Fruit fly (Drosophila melanogaster) whole organism, pupa: ENCODE data around the gene RluA-1.

Experiments used
- CG12605 ChIP-seq: fragments of 200-800 bp; sonication (Bioruptor generic); IDR thresholded peaks from 2 replicates; pipeline ENCODE4 v1.3.6; 2022; ENCODE audit warnings: missing biosample characterization, missing genetic modification characterization
- CG13204 ChIP-seq: fragments of 200-800 bp; sonication (Bioruptor generic); optimal IDR thresholded peaks from 2 replicates; lab custom pipeline; 2018; ENCODE audit warnings: missing biosample characterization, mild to moderate bottlenecking, missing genetic modification characterization, moderate library complexity
- CG17806 ChIP-seq: fragments of 200-800 bp; sonication (Bioruptor generic); optimal IDR thresholded peaks from 2 replicates; lab custom pipeline; 2018; ENCODE audit warnings: missing biosample characterization, mild to moderate bottlenecking, missing genetic modification characterization, moderate library complexity
- CG9948 ChIP-seq: fragments of 200-800 bp; sonication (Bioruptor generic); optimal IDR thresholded peaks from 2 replicates; lab custom pipeline; 2018; ENCODE audit warnings: missing biosample characterization, mild to moderate bottlenecking, missing genetic modification characterization, moderate library complexity
- fd96Ca ChIP-seq: fragments of 200-800 bp; sonication (Bioruptor generic); IDR thresholded peaks from 3 replicates; pipeline ENCODE4 v1.3.6; 2022; ENCODE audit warnings: missing biosample characterization, missing genetic modification characterization
- gl ChIP-seq: fragments of 200-800 bp; sonication (Bioruptor generic); optimal IDR thresholded peaks from 2 replicates; lab custom pipeline; 2018; ENCODE audit warnings: missing biosample characterization, mild to moderate bottlenecking, missing genetic modification characterization

DNA sequence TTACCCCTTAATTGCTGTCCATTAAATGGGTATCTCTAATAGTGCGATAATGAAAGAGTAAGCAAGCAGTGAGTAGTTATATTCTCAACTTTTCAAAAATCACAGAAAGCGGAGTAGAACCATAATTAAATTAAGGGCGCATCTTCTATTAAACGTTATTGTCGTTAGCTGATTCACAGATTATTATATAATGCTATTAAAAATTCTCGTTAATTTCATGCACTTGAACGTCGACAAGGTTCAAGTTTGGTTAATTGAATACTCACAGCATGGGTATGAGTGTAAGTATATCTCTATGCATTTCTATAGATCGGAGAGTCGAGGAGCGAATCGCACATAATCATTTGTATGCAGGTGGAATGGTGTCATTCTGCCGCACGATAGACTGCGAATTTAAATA is 36.7 kb upstream of the RluA-1 start:
- TF ChIP-seq CG17806 (tag; lab: Kevin White, UChicago): no peak
- no peak for TF ChIP-seq gl (tag; lab: Kevin White, UChicago)
- TF ChIP-seq CG12605: no peak
- TF ChIP-seq CG9948: no peak
- TF ChIP-seq fd96Ca (GFP tag; lab: Robert Waterston, UW): no peak
- TF ChIP-seq CG13204: no peak
